Worm (Caenorhabditis elegans) whole organism, L2 larva: ENCODE measurements around the gene ZK105.8.

ENCODE experiments used
- elt-3 ChIP-seq: sonication (generic microtip); optimal IDR thresholded peaks from 2 replicates; lab custom pipeline; 2017; ENCODE audit warnings: missing biosample characterization, missing genetic modification characterization
- nhr-77 ChIP-seq: fragments of 150-350 bp; optimal IDR thresholded peaks from 2 replicates; lab custom pipeline; 2014; ENCODE audit warnings: missing biosample characterization, missing genetic modification characterization

DNA sequence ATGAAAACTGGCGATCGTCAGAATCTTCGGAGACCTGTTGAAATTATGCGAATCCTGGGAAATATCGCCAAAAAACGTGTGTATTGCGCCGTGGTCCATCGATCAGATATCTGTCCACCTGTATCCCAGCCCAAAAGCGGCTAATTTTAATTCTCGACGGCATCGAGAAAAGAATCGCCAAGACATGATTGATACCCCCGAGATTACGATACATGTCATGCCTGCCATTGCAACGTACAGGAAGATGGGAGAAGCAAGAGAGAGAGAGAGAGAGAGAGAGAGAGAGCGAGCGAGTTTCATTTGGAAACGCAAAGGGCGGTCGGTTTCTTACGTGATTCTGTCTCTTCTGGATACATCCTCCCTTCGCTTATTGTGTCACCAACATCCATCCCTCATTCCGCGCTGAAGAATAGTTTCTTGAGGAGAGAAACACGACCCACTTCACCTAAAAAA is 49.9 kb downstream of the ZK105.8 start, which contains the start of gene grl-10:
- TF ChIP-seq elt-3 (tag; lab: Kevin White, UChicago) = no peak
- TF ChIP-seq nhr-77 (tag; lab: Kevin White, UChicago) = no peak
